Fruit fly (Drosophila melanogaster) whole organism, prepupa: ENCODE measurements around the gene CG16985.

ENCODE experiments used
- CG10631 ChIP-seq: fragments of 200-800 bp; sonication (Bioruptor generic); optimal IDR thresholded peaks from 2 replicates; lab custom pipeline; 2016; ENCODE audit warnings: missing biosample characterization, missing genetic modification characterization
- CG10669 ChIP-seq: fragments of 200-800 bp; sonication (Bioruptor generic); optimal IDR thresholded peaks from 3 replicates; lab custom pipeline; 2018; ENCODE audit warnings: missing biosample characterization, mild to moderate bottlenecking, missing genetic modification characterization, moderate library complexity
- CG11294 ChIP-seq: fragments of 200-800 bp; sonication (Bioruptor generic); IDR thresholded peaks from 2 replicates; pipeline ENCODE4 v1.3.6; 2022; ENCODE audit warnings: missing biosample characterization, missing genetic modification characterization
- CG11762 ChIP-seq: fragments of 200-800 bp; sonication (Bioruptor generic); optimal IDR thresholded peaks from 3 replicates; lab custom pipeline; 2016; ENCODE audit warnings: missing biosample characterization, missing genetic modification characterization; ENCODE audit not compliant: insufficient read depth
- CG11902 ChIP-seq: fragments of 200-800 bp; sonication (Bioruptor generic); optimal IDR thresholded peaks from 3 replicates; lab custom pipeline; 2016; ENCODE audit warnings: missing biosample characterization, missing genetic modification characterization
- CG15336 ChIP-seq: fragments of 200-800 bp; sonication (Bioruptor generic); IDR thresholded peaks from 2 replicates; pipeline ENCODE4 v1.3.6; 2022; ENCODE audit warnings: missing biosample characterization, missing genetic modification characterization
- CG1621 ChIP-seq: fragments of 200-800 bp; sonication (Bioruptor generic); optimal IDR thresholded peaks from 3 replicates; lab custom pipeline; 2018; ENCODE audit warnings: missing biosample characterization, mild to moderate bottlenecking, missing genetic modification characterization
- CG16779 ChIP-seq: fragments of 200-800 bp; sonication (Bioruptor generic); optimal IDR thresholded peaks from 3 replicates; lab custom pipeline; 2017; ENCODE audit warnings: missing biosample characterization, mild to moderate bottlenecking, missing genetic modification characterization
- CG3032 ChIP-seq: fragments of 200-800 bp; optimal IDR thresholded peaks from 2 replicates; lab custom pipeline; 2019; ENCODE audit warnings: missing biosample characterization, mild to moderate bottlenecking, missing genetic modification characterization, moderate library complexity
- CG31627 ChIP-seq: fragments of 200-800 bp; sonication (Bioruptor generic); optimal IDR thresholded peaks from 3 replicates; lab custom pipeline; 2016; ENCODE audit warnings: missing biosample characterization, missing genetic modification characterization
- CG32006 ChIP-seq: fragments of 200-800 bp; sonication (Bioruptor generic); optimal IDR thresholded peaks from 3 replicates; lab custom pipeline; 2017; ENCODE audit warnings: missing biosample characterization, mild to moderate bottlenecking, missing genetic modification characterization
- CG34406 ChIP-seq: fragments of 200-800 bp; sonication (Bioruptor generic); optimal IDR thresholded peaks from 3 replicates; lab custom pipeline; 2016; ENCODE audit warnings: missing biosample characterization, missing genetic modification characterization
- CG3919 ChIP-seq: fragments of 200-800 bp; sonication (Bioruptor generic); optimal IDR thresholded peaks from 3 replicates; lab custom pipeline; 2016; ENCODE audit warnings: missing biosample characterization, missing genetic modification characterization
- CG4318 ChIP-seq: fragments of 200-800 bp; sonication (Bioruptor generic); optimal IDR thresholded peaks from 3 replicates; lab custom pipeline; 2017; ENCODE audit warnings: missing biosample characterization, mild to moderate bottlenecking, missing genetic modification characterization
- CG6163 ChIP-seq: fragments of 200-800 bp; sonication (Bioruptor generic); IDR thresholded peaks from 3 replicates; pipeline ENCODE4 v1.3.6; 2022; ENCODE audit warnings: missing biosample characterization, missing genetic modification characterization
- CG6276 ChIP-seq: fragments of 200-800 bp; sonication (Bioruptor generic); optimal IDR thresholded peaks from 2 replicates; lab custom pipeline; 2017; ENCODE audit warnings: missing biosample characterization, mild to moderate bottlenecking, missing genetic modification characterization
- CG6792 ChIP-seq: fragments of 200-800 bp; sonication (Bioruptor generic); optimal IDR thresholded peaks from 3 replicates; lab custom pipeline; 2016; ENCODE audit warnings: missing biosample characterization, missing genetic modification characterization
- CG6808 ChIP-seq: fragments of 200-800 bp; sonication (Bioruptor generic); optimal IDR thresholded peaks from 3 replicates; lab custom pipeline; 2017; ENCODE audit warnings: missing biosample characterization, missing genetic modification characterization, mild to moderate bottlenecking, moderate library complexity, missing genetic modification reagents
- CG6854 ChIP-seq: fragments of 200-800 bp; sonication (Bioruptor generic); optimal IDR thresholded peaks from 2 replicates; lab custom pipeline; 2017; ENCODE audit warnings: missing biosample characterization, mild to moderate bottlenecking, missing genetic modification characterization
- CG7368 ChIP-seq: fragments of 200-800 bp; sonication (Bioruptor generic); optimal IDR thresholded peaks from 3 replicates; lab custom pipeline; 2016; ENCODE audit warnings: missing biosample characterization, missing genetic modification characterization
- CG8119 ChIP-seq: fragments of 200-800 bp; sonication (Bioruptor generic); IDR thresholded peaks from 3 replicates; pipeline ENCODE4 v1.3.6; 2022; ENCODE audit warnings: missing biosample characterization, missing genetic modification characterization
- CG8632 ChIP-seq: fragments of 200-800 bp; sonication (Bioruptor generic); optimal IDR thresholded peaks from 3 replicates; lab custom pipeline; 2016; ENCODE audit warnings: missing biosample characterization, missing genetic modification characterization
- CG9139 ChIP-seq: fragments of 200-800 bp; sonication (Bioruptor generic); optimal IDR thresholded peaks from 3 replicates; lab custom pipeline; 2017; ENCODE audit warnings: missing biosample characterization, mild to moderate bottlenecking, missing genetic modification characterization
- Eip75B ChIP-seq: fragments of 200-800 bp; sonication (Bioruptor generic); optimal IDR thresholded peaks from 3 replicates; lab custom pipeline; 2016; ENCODE audit warnings: missing biosample characterization, missing genetic modification characterization
- Eip78C ChIP-seq: fragments of 200-800 bp; sonication (Bioruptor generic); peaks from one replicate; lab custom pipeline; 2016; ENCODE audit warnings: missing biosample characterization, missing genetic modification characterization
- Eip93F ChIP-seq: fragments of 200-800 bp; sonication (Bioruptor generic); optimal IDR thresholded peaks from 2 replicates; lab custom pipeline; 2016; ENCODE audit warnings: missing biosample characterization, mild to moderate bottlenecking, missing genetic modification characterization
- Ets21C ChIP-seq: fragments of 200-800 bp; sonication (Bioruptor generic); optimal IDR thresholded peaks from 3 replicates; lab custom pipeline; 2016; ENCODE audit warnings: missing biosample characterization, missing genetic modification characterization
- Ets96B ChIP-seq: fragments of 200-800 bp; optimal IDR thresholded peaks from 2 replicates; lab custom pipeline; 2019; ENCODE audit warnings: missing biosample characterization, mild to moderate bottlenecking, missing genetic modification characterization, moderate library complexity
- Gug ChIP-seq: fragments of 200-800 bp; sonication (Bioruptor generic); IDR thresholded peaks from 2 replicates; pipeline ENCODE4 v1.3.6; 2022; ENCODE audit warnings: missing biosample characterization, missing genetic modification characterization
- Hr38 ChIP-seq: sonication (Bioruptor generic); optimal IDR thresholded peaks from 2 replicates; lab custom pipeline; 2016; ENCODE audit warnings: missing biosample characterization, missing genetic modification characterization
- Hr39 ChIP-seq: fragments of 200-800 bp; sonication (Bioruptor generic); optimal IDR thresholded peaks from 2 replicates; lab custom pipeline; 2016; ENCODE audit warnings: missing biosample characterization, missing genetic modification characterization
- Hr4 ChIP-seq: fragments of 200-800 bp; sonication (Bioruptor generic); optimal IDR thresholded peaks from 3 replicates; lab custom pipeline; 2016; ENCODE audit warnings: missing biosample characterization, missing genetic modification characterization
- Lpt ChIP-seq: fragments of 200-800 bp; sonication (Bioruptor generic); optimal IDR thresholded peaks from 3 replicates; lab custom pipeline; 2016; ENCODE audit warnings: missing biosample characterization, missing genetic modification characterization
- Met ChIP-seq: fragments of 200-800 bp; sonication (Bioruptor generic); optimal IDR thresholded peaks from 3 replicates; lab custom pipeline; 2016; ENCODE audit warnings: missing biosample characterization, missing genetic modification characterization
- OdsH ChIP-seq: fragments of 200-800 bp; sonication (Bioruptor generic); optimal IDR thresholded peaks from 3 replicates; lab custom pipeline; 2016; ENCODE audit warnings: missing biosample characterization, missing genetic modification characterization
- Sox102F ChIP-seq: fragments of 200-800 bp; sonication (Bioruptor generic); optimal IDR thresholded peaks from 2 replicates; lab custom pipeline; 2016; ENCODE audit warnings: missing biosample characterization, mild to moderate bottlenecking, missing genetic modification characterization
- Sox14 ChIP-seq: fragments of 200-800 bp; sonication (Bioruptor generic); optimal IDR thresholded peaks from 3 replicates; lab custom pipeline; 2016; ENCODE audit warnings: missing biosample characterization, missing genetic modification characterization
- Sox15 ChIP-seq: fragments of 200-800 bp; sonication (Bioruptor generic); optimal IDR thresholded peaks from 3 replicates; lab custom pipeline; 2016; ENCODE audit warnings: missing biosample characterization, missing genetic modification characterization
- achi ChIP-seq: fragments of 200-800 bp; sonication (Bioruptor generic); optimal IDR thresholded peaks from 3 replicates; lab custom pipeline; 2016; ENCODE audit warnings: missing biosample characterization, missing genetic modification characterization
- acj6 ChIP-seq: fragments of 200-800 bp; sonication (Bioruptor generic); optimal IDR thresholded peaks from 3 replicates; lab custom pipeline; 2016; ENCODE audit warnings: missing biosample characterization, missing genetic modification characterization
- cyc ChIP-seq: fragments of 200-800 bp; sonication (Bioruptor generic); optimal IDR thresholded peaks from 3 replicates; lab custom pipeline; 2016; ENCODE audit warnings: missing biosample characterization, missing genetic modification characterization
- dac ChIP-seq: fragments of 200-800 bp; sonication (Bioruptor generic); optimal IDR thresholded peaks from 2 replicates; lab custom pipeline; 2017; ENCODE audit warnings: missing biosample characterization, mild to moderate bottlenecking, missing genetic modification characterization
- dsx ChIP-seq: fragments of 200-800 bp; optimal IDR thresholded peaks from 3 replicates; lab custom pipeline; 2019; ENCODE audit warnings: missing biosample characterization, mild to moderate bottlenecking, missing genetic modification characterization, moderate library complexity; ENCODE audit not compliant: poor library complexity, severe bottlenecking
- eg ChIP-seq: fragments of 200-800 bp; sonication (Bioruptor generic); IDR thresholded peaks from 3 replicates; pipeline ENCODE4 v1.3.6; 2022; ENCODE audit warnings: missing biosample characterization, missing genetic modification characterization
- fd59A ChIP-seq: fragments of 200-800 bp; sonication (Bioruptor generic); optimal IDR thresholded peaks from 2 replicates; lab custom pipeline; 2017; ENCODE audit warnings: missing biosample characterization, mild to moderate bottlenecking, missing genetic modification characterization, missing genetic modification reagents
- fkh ChIP-seq: fragments of 200-800 bp; sonication (Bioruptor generic); optimal IDR thresholded peaks from 3 replicates; lab custom pipeline; 2017; ENCODE audit warnings: missing biosample characterization, mild to moderate bottlenecking, missing genetic modification characterization, moderate library complexity
- lz ChIP-seq: fragments of 200-800 bp; sonication (Bioruptor generic); optimal IDR thresholded peaks from 3 replicates; lab custom pipeline; 2016; ENCODE audit warnings: missing biosample characterization, missing genetic modification characterization
- net ChIP-seq: fragments of 200-800 bp; sonication (Bioruptor generic); optimal IDR thresholded peaks from 3 replicates; lab custom pipeline; 2016; ENCODE audit warnings: missing biosample characterization, missing genetic modification characterization
- pdm3 ChIP-seq: fragments of 200-800 bp; sonication (Bioruptor generic); optimal IDR thresholded peaks from 3 replicates; lab custom pipeline; 2016; ENCODE audit warnings: missing biosample characterization, missing genetic modification characterization
- salr ChIP-seq, 2 experiments: fragments of 200-800 bp; sonication (Bioruptor generic); optimal IDR thresholded peaks; 3 replicates each; lab custom pipeline; 2016 to 2018; ENCODE audit warnings: missing biosample characterization in 2 of 2, missing genetic modification characterization in 2 of 2, mild to moderate bottlenecking in 1 of 2
- spab ChIP-seq: fragments of 200-800 bp; sonication (Bioruptor generic); optimal IDR thresholded peaks from 2 replicates; lab custom pipeline; 2017; ENCODE audit warnings: missing biosample characterization, mild to moderate bottlenecking, missing genetic modification characterization, missing genetic modification reagents
- svp ChIP-seq: fragments of 200-800 bp; sonication (Bioruptor generic); peaks from one replicate; lab custom pipeline; 2016; ENCODE audit warnings: missing biosample characterization, missing genetic modification characterization
- topi ChIP-seq: fragments of 200-800 bp; sonication (Bioruptor generic); optimal IDR thresholded peaks from 3 replicates; lab custom pipeline; 2016; ENCODE audit warnings: missing biosample characterization, missing genetic modification characterization
- vri ChIP-seq: fragments of 200-800 bp; sonication (Bioruptor generic); optimal IDR thresholded peaks from 3 replicates; lab custom pipeline; 2016; ENCODE audit warnings: missing biosample characterization, mild to moderate bottlenecking, missing genetic modification characterization

The CG16985 gene

dm6 chr3L:2582290-2582689 is 16.8 kb upstream of the CG16985 start:
- TF ChIP-seq CG9139 (GFP tag; lab: Kevin White, UChicago) = no peak
- TF ChIP-seq CG8632 (GFP tag; lab: Kevin White, UChicago) = no peak
- peak; percentile 64 for TF ChIP-seq Ets96B (tag; lab: Kevin White, UChicago)
- peak; percentile 93 for TF ChIP-seq eg (GFP tag; lab: Robert Waterston, UW)
- TF ChIP-seq CG32006 (GFP tag; lab: Kevin White, UChicago) = peak; percentile 71
- TF ChIP-seq OdsH (GFP tag; lab: Kevin White, UChicago) = peak; percentile 40
- TF ChIP-seq Eip78C (GFP tag; lab: Kevin White, UChicago) = peak; percentile 80
- peak; percentile 26 for TF ChIP-seq CG16779 (tag; lab: Kevin White, UChicago)
- TF ChIP-seq Sox102F = no peak
- TF ChIP-seq CG3919 (GFP tag; lab: Kevin White, UChicago) = peak; percentile 67
- TF ChIP-seq CG6163 = peak; percentile 82
- no peak for TF ChIP-seq cyc (GFP tag; lab: Kevin White, UChicago)
- peak; percentile 72 for TF ChIP-seq Gug (GFP tag; lab: Robert Waterston, UW)
- peak; percentile 41 for TF ChIP-seq dac (GFP tag; lab: Kevin White, UChicago)
- peak; percentile 31 for TF ChIP-seq Eip75B (GFP tag; lab: Kevin White, UChicago)
- TF ChIP-seq CG34406 (GFP tag; lab: Kevin White, UChicago) = no peak
- TF ChIP-seq CG6808 (GFP tag; lab: Kevin White, UChicago) = no peak
- peak; percentile 18 for TF ChIP-seq CG11762 (GFP tag; lab: Kevin White, UChicago)
- peak; percentile 84 for TF ChIP-seq CG15336 (GFP tag; lab: Robert Waterston, UW)
- TF ChIP-seq fd59A (GFP tag; lab: Kevin White, UChicago) = peak; percentile 6
- TF ChIP-seq CG10631 (GFP tag; lab: Kevin White, UChicago) = no peak
- no peak for TF ChIP-seq CG6792 (GFP tag; lab: Kevin White, UChicago)
- TF ChIP-seq Hr39 = no peak
- no peak for TF ChIP-seq Sox15 (GFP tag; lab: Kevin White, UChicago)
- no peak for TF ChIP-seq salr (GFP tag; optimal IDR thresholded peaks at IDR 0.05; lab: Kevin White, UChicago)
- no peak for TF ChIP-seq fkh (GFP tag; lab: Kevin White, UChicago)
- TF ChIP-seq lz (GFP tag; lab: Kevin White, UChicago) = no peak
- no peak for TF ChIP-seq CG31627
- no peak for TF ChIP-seq dsx (GFP tag; lab: Kevin White, UChicago)
- TF ChIP-seq Ets21C (GFP tag; lab: Kevin White, UChicago) = no peak
- no peak for TF ChIP-seq acj6 (GFP tag; lab: Kevin White, UChicago)
- TF ChIP-seq Hr38 = no peak
- no peak for TF ChIP-seq Met (GFP tag; lab: Kevin White, UChicago)
- peak; percentile 81 for TF ChIP-seq CG8119 (GFP tag; lab: Robert Waterston, UW)
- TF ChIP-seq CG3032 (tag; lab: Kevin White, UChicago) = no peak
- no peak for TF ChIP-seq CG7368 (GFP tag; lab: Kevin White, UChicago)
- TF ChIP-seq topi (GFP tag; lab: Kevin White, UChicago) = no peak
- TF ChIP-seq Lpt = no peak
- peak; percentile 74 for TF ChIP-seq CG11294
- no peak for TF ChIP-seq achi
- TF ChIP-seq net (GFP tag; lab: Kevin White, UChicago) = no peak
- TF ChIP-seq spab = peak; percentile 15
- peak; percentile 74 for TF ChIP-seq Hr4 (GFP tag; lab: Kevin White, UChicago)
- no peak for TF ChIP-seq CG4318 (GFP tag; lab: Kevin White, UChicago)
- TF ChIP-seq CG6276 (GFP tag; lab: Kevin White, UChicago) = peak; percentile 79
- TF ChIP-seq svp = no peak
- no peak for TF ChIP-seq Eip93F (GFP tag; lab: Kevin White, UChicago)
- no peak for TF ChIP-seq CG11902 (GFP tag; lab: Kevin White, UChicago)
- no peak for TF ChIP-seq CG6854 (GFP tag; lab: Kevin White, UChicago)
- no peak for TF ChIP-seq CG10669 (GFP tag; lab: Kevin White, UChicago)
- no peak for TF ChIP-seq CG1621 (tag; lab: Kevin White, UChicago)
- TF ChIP-seq Sox14 = no peak
- TF ChIP-seq vri (GFP tag; lab: Kevin White, UChicago) = no peak
- peak; percentile 29 for TF ChIP-seq pdm3 (GFP tag; lab: Kevin White, UChicago)
